Fruit fly (Drosophila melanogaster): ENCODE results near the gene CG7924.

Gene CG7924

DNA sequence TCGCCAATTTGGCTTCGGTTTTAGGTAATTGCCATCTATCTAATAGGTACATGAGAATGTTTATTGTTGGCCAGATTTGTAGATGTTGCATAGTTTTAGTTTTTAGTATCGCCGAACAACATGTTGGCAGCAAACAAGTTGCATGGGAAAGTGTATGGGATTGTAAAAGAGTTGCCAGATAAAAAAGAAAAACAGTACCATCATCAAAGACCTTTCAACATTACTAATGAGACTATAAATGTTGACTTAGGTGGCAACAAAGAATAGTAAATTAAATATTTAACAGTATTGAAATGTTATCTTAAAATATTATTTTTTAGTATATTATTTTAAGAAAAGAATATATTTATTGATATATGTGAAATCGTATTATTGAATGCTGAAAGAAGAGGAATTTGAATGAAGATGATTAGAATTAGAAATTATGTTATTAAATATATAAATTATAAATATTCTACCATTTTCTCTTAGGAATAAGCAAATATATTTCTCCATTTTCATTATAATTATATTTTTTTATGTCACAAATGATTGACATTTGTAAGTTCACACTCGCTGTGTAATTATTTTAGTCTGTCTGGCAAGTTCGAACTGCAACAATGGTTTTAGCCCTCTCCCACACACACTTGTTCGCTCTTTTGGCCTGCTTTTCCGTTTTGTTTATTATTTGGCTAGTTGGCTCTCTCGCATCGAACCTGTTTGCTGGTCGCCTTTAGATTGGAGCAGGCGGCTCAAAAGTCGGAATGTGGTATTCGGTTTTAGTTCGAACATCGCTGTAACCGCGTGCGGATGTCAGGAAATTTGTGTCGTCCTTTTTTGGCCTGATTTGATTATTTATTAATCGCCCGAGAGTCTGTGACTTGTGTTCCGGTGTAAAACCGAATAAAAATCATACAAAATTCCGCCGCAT, 28.4 kb upstream of the CG7924 start:
- TF ChIP-seq h (optimal IDR thresholded peaks at IDR 0.05) (no peak), ttk (optimal IDR thresholded peaks at IDR 0.05) (no peak), insv (optimal IDR thresholded peaks at IDR 0.05) (no peak), Myc (optimal IDR thresholded peaks at IDR 0.05) (no peak), psq (optimal IDR thresholded peaks at IDR 0.05) (no peak), Sin3A (optimal IDR thresholded peaks at IDR 0.05) (no peak)

DNA sequence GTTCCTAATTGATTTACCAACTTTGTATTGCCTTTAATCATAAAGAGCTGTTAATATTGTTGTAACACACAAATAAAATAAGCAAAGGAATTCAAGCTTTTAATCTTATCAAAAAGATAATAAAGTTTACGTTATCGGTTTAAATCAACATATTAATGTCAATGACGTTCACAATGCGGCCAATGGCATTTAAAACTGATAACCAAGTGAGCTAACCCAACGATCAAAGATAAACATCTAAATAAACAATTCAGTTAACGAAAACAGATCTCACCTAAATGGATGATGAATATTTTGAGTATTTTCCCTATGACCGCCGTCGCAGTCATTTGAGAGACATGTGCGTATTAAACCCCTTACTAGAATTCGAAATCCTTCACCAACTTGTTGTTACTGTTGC, 25.9 kb upstream of the CG7924 start:
- TF ChIP-seq psq (optimal IDR thresholded peaks at IDR 0.05), result no peak
- TF ChIP-seq Sin3A (optimal IDR thresholded peaks at IDR 0.05), result no peak
- no peak for TF ChIP-seq h (optimal IDR thresholded peaks at IDR 0.05)
- TF ChIP-seq Myc (optimal IDR thresholded peaks at IDR 0.05), result no peak
- no peak for TF ChIP-seq insv (optimal IDR thresholded peaks at IDR 0.05)
- no peak for TF ChIP-seq ttk (optimal IDR thresholded peaks at IDR 0.05)

DNA sequence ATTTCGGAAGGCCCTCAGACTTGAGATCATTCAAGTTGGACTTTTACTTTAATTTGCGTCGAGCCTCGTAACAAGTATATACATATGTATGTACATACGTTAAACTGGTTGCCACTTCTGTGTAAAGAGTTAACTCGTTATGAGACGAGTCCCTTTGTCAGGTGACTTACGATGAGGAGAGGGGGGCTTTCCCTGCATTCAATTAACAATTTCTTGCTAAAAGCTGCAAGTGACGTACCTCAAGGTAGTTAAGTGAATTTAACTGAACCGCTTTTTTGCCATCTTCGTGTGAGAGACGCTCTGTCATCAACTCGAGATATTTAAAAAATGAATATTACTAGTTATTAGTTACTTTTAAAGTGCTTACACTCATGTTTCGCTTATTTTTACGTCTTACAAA, 24.3 kb upstream of the CG7924 start:
- no peak for TF ChIP-seq Sin3A (optimal IDR thresholded peaks at IDR 0.05)
- no peak for TF ChIP-seq insv (optimal IDR thresholded peaks at IDR 0.05)
- no peak for TF ChIP-seq psq (optimal IDR thresholded peaks at IDR 0.05)
- no peak for TF ChIP-seq h (optimal IDR thresholded peaks at IDR 0.05)
- TF ChIP-seq Myc (optimal IDR thresholded peaks at IDR 0.05), result no peak
- TF ChIP-seq ttk (optimal IDR thresholded peaks at IDR 0.05), result no peak

DNA sequence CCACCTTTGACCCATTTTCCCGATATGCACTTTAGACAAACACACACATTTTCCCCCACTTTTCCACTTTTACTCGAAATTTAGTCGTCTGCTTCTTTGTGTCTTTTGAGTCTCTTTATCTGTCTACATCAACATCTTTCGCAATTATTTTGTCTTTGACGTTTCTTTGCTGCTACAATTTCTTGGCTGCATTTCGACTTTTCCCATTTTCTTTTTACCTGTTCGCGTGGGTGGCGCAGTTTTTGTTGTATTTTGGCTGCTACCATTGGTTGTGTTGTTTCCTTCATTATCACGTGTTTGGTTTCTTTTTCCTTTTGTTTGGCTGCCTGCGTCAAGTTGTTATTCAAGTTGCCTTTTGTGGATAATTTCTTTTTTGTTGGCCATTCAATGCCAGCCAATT, 21.7 kb upstream of the CG7924 start:
- no peak for TF ChIP-seq Sin3A (optimal IDR thresholded peaks at IDR 0.05)
- no peak for TF ChIP-seq psq (optimal IDR thresholded peaks at IDR 0.05)
- TF ChIP-seq insv (optimal IDR thresholded peaks at IDR 0.05), result no peak
- TF ChIP-seq ttk (optimal IDR thresholded peaks at IDR 0.05), result no peak
- no peak for TF ChIP-seq h (optimal IDR thresholded peaks at IDR 0.05)
- no peak for TF ChIP-seq Myc (optimal IDR thresholded peaks at IDR 0.05)

DNA sequence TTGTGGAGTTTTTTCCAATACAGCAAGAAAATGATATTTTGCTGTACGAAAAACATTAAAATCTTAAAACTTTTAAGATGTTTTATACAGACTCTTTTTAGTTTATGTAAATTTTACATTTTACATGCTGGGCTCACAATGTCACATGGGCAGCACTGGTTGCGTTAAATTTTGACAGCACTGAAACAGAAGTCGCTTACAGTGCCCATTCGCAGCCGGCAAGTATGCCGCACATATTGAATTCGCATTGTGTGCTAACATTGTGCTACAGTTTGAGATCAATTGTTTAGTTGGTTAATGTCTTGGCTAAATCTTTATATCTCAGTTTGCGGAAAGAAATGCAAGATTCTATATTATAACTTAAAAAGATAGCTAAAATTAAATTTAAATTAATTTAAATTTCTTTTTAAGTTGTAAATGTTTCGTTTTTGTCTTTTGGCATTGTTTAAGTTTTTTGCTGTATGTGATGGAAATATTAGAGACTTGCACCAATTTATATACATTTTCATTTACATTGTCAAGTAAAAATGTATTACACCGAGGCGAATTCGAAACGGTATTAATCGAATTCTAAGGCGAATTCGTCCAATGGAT, 20.9 kb upstream of the CG7924 start:
- TF ChIP-seq insv (optimal IDR thresholded peaks at IDR 0.05), result no peak
- no peak for TF ChIP-seq h (optimal IDR thresholded peaks at IDR 0.05)
- no peak for TF ChIP-seq psq (optimal IDR thresholded peaks at IDR 0.05)
- no peak for TF ChIP-seq Myc (optimal IDR thresholded peaks at IDR 0.05)
- no peak for TF ChIP-seq ttk (optimal IDR thresholded peaks at IDR 0.05)
- TF ChIP-seq Sin3A (optimal IDR thresholded peaks at IDR 0.05), result no peak

DNA sequence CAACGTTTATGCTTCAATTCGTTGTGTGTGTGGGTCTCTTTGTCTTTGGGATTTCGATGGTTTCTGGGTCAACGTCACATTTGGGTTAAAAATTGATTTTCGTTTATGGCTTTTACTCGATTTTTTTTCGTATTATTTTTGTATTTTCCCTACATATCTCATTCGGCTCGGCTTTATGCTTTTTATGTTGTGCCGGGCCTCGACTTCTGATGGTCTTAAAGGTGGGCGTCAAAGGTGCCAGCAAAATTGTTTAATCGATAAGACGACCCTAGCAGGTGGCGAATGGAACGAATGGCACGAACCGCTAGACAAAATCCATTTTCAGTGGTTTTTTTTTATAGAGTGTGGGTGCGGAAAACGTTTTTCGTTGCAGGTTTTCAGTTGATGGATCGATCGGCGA, 17.1 kb upstream of the CG7924 start:
- TF ChIP-seq insv (optimal IDR thresholded peaks at IDR 0.05), result no peak
- TF ChIP-seq psq (optimal IDR thresholded peaks at IDR 0.05), result no peak
- no peak for TF ChIP-seq Sin3A (optimal IDR thresholded peaks at IDR 0.05)
- no peak for TF ChIP-seq ttk (optimal IDR thresholded peaks at IDR 0.05)
- TF ChIP-seq h (optimal IDR thresholded peaks at IDR 0.05), result no peak
- TF ChIP-seq Myc (optimal IDR thresholded peaks at IDR 0.05), result no peak

DNA sequence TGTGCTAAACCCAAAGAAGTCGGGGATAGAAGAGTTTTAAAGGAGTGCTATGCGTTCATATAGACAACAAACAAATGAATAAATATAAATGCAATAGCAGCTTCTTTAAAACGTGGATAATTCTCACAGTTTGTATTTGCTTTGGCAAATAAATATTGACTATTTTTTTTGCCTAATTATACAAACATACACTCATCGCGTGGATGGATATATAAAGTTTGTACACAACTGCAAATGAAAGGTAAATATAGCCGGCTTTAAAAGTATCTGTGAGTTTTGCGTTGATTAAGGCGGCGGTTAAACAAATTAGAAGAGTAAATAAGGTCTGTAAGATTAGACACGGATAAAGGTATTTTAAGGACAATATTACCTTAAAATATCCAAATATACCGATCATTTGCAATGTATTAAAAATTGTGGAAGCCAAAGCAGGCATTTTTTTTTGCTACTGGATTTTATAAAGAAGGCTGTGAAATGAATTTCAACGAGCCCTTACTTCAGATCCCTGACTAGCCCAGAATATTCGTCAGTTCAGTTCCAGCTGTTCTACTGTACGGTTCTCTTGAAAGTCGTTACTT, 15.5 kb upstream of the CG7924 start, which contains the start of gene CG7768:
CG7768 (plus strand) TSS at position 528 of the 578 bp plus-strand sequence.
- no peak for TF ChIP-seq ttk (optimal IDR thresholded peaks at IDR 0.05)
- no peak for TF ChIP-seq Sin3A (optimal IDR thresholded peaks at IDR 0.05)
- no peak for TF ChIP-seq Myc (optimal IDR thresholded peaks at IDR 0.05)
- TF ChIP-seq h (optimal IDR thresholded peaks at IDR 0.05), result no peak
- TF ChIP-seq psq (optimal IDR thresholded peaks at IDR 0.05), result no peak
- TF ChIP-seq insv (optimal IDR thresholded peaks at IDR 0.05), result no peak

DNA sequence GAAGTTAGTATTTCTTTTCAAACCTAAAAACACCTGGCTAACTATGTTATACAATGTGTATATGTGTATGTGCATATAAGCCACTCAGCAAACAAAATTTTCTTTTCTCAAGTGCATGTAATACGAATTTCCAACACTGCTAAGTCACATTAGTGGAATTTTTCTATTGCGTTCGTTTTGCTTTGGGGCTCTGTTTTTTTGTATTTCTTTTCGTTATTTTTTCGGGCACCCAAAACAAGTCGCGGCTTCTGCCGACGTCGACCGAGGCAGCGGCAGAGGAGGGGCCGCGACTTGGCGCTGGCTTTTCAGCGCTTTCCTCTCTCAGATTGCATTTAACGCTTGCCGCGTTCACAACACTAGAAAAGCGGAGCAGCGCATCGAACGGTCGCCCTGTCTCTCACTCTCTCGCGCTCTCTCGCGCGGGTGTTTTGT, 13.8 kb upstream of the CG7924 start:
- TF ChIP-seq insv (optimal IDR thresholded peaks at IDR 0.05), result no peak
- no peak for TF ChIP-seq ttk (optimal IDR thresholded peaks at IDR 0.05)
- no peak for TF ChIP-seq h (optimal IDR thresholded peaks at IDR 0.05)
- no peak for TF ChIP-seq Sin3A (optimal IDR thresholded peaks at IDR 0.05)
- no peak for TF ChIP-seq psq (optimal IDR thresholded peaks at IDR 0.05)
- TF ChIP-seq Myc (optimal IDR thresholded peaks at IDR 0.05), result no peak

DNA sequence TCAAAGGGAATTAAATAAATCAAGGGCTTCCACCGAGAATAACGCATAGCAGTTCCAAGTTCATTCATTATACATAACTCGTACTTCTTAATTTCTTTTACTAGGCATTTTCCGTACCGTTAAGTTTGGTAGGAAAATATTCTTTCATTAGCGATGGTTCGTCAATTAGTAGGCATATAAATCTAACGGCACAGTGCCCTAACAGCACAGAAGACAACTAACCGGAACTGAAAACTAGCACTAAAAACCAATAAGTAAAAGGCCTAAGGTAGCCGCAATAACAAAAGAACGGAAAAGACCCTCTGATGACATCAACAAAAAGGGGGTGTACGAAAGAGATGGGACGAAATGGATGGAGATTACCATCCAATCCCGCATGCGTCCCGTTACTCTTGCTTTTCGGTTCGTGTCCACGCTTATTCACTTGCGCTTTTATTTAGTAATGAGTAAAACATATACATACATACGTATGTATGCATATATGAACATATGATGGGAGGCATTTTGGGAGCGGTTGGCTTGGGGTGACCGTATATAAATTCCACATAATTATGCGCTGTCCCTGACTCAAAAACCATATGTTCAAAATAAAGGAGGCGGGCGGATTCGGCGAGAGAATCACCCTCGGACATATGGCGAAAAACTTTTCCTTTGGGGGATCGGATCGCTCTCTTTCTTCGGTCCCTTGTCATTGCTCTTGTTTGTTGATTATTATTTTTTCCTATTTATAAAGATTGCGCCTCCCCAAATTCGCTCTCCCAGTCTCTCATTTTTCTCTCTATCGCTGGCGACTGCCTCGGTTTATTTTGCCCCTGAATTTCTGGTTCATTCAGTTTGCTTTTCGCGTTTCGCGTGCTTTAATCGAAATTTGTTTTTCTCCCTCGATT, 12.4 kb upstream of the CG7924 start:
- TF ChIP-seq Sin3A (optimal IDR thresholded peaks at IDR 0.05) (no peak), insv (optimal IDR thresholded peaks at IDR 0.05) (no peak), psq (optimal IDR thresholded peaks at IDR 0.05) (no peak), h (optimal IDR thresholded peaks at IDR 0.05) (no peak), Myc (optimal IDR thresholded peaks at IDR 0.05) (no peak), ttk (optimal IDR thresholded peaks at IDR 0.05) (no peak)

DNA sequence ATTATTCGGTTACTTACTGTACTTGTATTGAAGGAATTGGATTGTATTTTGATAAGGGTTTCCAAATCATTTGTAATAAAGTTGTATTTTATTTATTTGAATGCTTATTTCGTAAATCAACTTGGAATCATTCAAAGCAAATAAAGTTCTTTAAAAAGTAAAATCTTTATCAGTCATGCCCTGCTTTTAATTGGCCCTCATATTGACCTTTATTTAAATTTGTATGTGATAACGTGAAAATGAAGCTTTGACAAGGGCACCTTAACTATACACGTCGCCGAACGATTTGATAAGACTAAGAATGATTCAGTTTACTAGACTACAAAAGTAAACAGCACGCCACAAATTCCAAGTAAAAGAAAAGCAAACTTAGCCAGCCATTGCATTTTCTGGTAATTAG, 11.1 kb upstream of the CG7924 start:
- TF ChIP-seq psq (optimal IDR thresholded peaks at IDR 0.05) (no peak), h (optimal IDR thresholded peaks at IDR 0.05) (no peak), Sin3A (optimal IDR thresholded peaks at IDR 0.05) (no peak)

DNA sequence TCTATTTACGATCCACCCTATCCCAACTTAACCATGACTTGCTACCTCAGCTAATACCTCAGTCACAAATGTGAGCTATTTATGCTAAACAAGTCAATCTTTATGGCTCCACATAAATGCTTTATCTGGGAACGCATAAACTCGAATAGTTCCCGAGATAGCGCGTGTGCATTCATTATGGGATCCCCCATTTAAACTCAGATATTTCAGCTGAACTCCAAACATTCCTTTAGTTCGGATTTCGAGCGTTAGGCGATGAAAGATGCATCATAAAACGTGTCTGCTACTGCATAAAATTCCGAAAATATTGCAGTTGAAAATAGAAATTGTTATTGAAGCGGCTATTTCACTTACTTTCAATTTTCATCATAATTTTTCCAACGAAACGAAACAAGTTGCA, 9.8 kb upstream of the CG7924 start:
- TF ChIP-seq Sin3A (optimal IDR thresholded peaks at IDR 0.05) (no peak), ttk (optimal IDR thresholded peaks at IDR 0.05) (no peak), Myc (optimal IDR thresholded peaks at IDR 0.05) (no peak), psq (optimal IDR thresholded peaks at IDR 0.05) (no peak), h (optimal IDR thresholded peaks at IDR 0.05) (no peak), insv (optimal IDR thresholded peaks at IDR 0.05) (no peak)

Measured in Kc167 (cell line).